Fruit fly (Drosophila melanogaster) whole organism, embryonic: ENCODE measurements around the gene CG8563.

ENCODE experiments used
- Aef1 ChIP-seq: fragments of 200-800 bp; sonication (Bioruptor generic); IDR thresholded peaks from 3 replicates; pipeline ENCODE4 v1.3.6; 2022; ENCODE audit warnings: missing biosample characterization, missing genetic modification characterization
- B-H1 ChIP-seq: fragments of 200-800 bp; sonication (Bioruptor generic); IDR thresholded peaks from 3 replicates; pipeline ENCODE4 v1.3.6; 2022; ENCODE audit warnings: missing biosample characterization, missing genetic modification characterization
- C15 ChIP-seq: fragments of 200-800 bp; sonication (Bioruptor generic); IDR thresholded peaks from 3 replicates; pipeline ENCODE4 v1.3.6; 2022; ENCODE audit warnings: missing biosample characterization, missing genetic modification characterization
- CG11560 ChIP-seq: fragments of 200-800 bp; sonication (Bioruptor generic); IDR thresholded peaks from 3 replicates; pipeline ENCODE4 v1.3.6; 2022; ENCODE audit warnings: missing biosample characterization, missing genetic modification characterization
- CG12659 ChIP-seq: fragments of 200-800 bp; sonication (Bioruptor generic); optimal IDR thresholded peaks from 3 replicates; lab custom pipeline; 2017; ENCODE audit warnings: mild to moderate bottlenecking, missing biosample characterization, missing genetic modification reagents, missing genetic modification characterization
- CG13123 ChIP-seq: fragments of 200-800 bp; sonication (Bioruptor generic); optimal IDR thresholded peaks from 2 replicates; lab custom pipeline; 2016; ENCODE audit warnings: missing biosample characterization, missing genetic modification characterization
- CG1529 ChIP-seq: fragments of 200-800 bp; sonication (Bioruptor generic); optimal IDR thresholded peaks from 3 replicates; lab custom pipeline; 2018; ENCODE audit warnings: missing biosample characterization, missing genetic modification characterization
- CG1647 ChIP-seq: fragments of 200-800 bp; sonication (Bioruptor generic); optimal IDR thresholded peaks from 3 replicates; lab custom pipeline; 2016; ENCODE audit warnings: missing biosample characterization, missing genetic modification characterization
- CG17186 ChIP-seq: fragments of 200-800 bp; sonication (Bioruptor generic); optimal IDR thresholded peaks from 3 replicates; lab custom pipeline; 2017; ENCODE audit warnings: missing biosample characterization, missing genetic modification reagents, missing genetic modification characterization
- CG18619 ChIP-seq: fragments of 200-800 bp; sonication (Bioruptor generic); optimal IDR thresholded peaks from 3 replicates; lab custom pipeline; 2017; ENCODE audit warnings: missing biosample characterization, mild to moderate bottlenecking, missing genetic modification characterization
- CG2116 ChIP-seq: fragments of 200-800 bp; sonication (Bioruptor generic); optimal IDR thresholded peaks from 3 replicates; lab custom pipeline; 2018; ENCODE audit warnings: missing biosample characterization, mild to moderate bottlenecking, missing genetic modification characterization
- CG31224 ChIP-seq: fragments of 200-800 bp; sonication (Bioruptor generic); IDR thresholded peaks from 2 replicates; pipeline ENCODE4 v1.3.6; 2022; ENCODE audit warnings: missing biosample characterization, missing genetic modification characterization
- CG31441 ChIP-seq: fragments of 200-800 bp; sonication (Bioruptor generic); IDR thresholded peaks from 2 replicates; pipeline ENCODE4 v1.3.6; 2022; ENCODE audit warnings: missing biosample characterization, missing genetic modification characterization
- CG33213 ChIP-seq: fragments of 200-800 bp; sonication (Bioruptor generic); optimal IDR thresholded peaks from 3 replicates; lab custom pipeline; 2016; ENCODE audit warnings: missing biosample characterization, missing genetic modification characterization
- CG34224 ChIP-seq: fragments of 200-800 bp; sonication (Bioruptor generic); IDR thresholded peaks from 3 replicates; pipeline ENCODE4 v1.3.6; 2022; ENCODE audit warnings: missing biosample characterization, missing genetic modification characterization; ENCODE audit not compliant: partially characterized antibody
- CG3838 ChIP-seq: fragments of 200-800 bp; sonication (Bioruptor generic); optimal IDR thresholded peaks from 3 replicates; lab custom pipeline; 2016; ENCODE audit warnings: missing biosample characterization, missing genetic modification characterization
- CG3995 ChIP-seq: fragments of 200-800 bp; sonication (Bioruptor generic); optimal IDR thresholded peaks from 3 replicates; lab custom pipeline; 2016; ENCODE audit warnings: missing biosample characterization, missing genetic modification characterization
- CG4707 ChIP-seq: fragments of 200-800 bp; sonication (Bioruptor generic); optimal IDR thresholded peaks from 2 replicates; lab custom pipeline; 2018; ENCODE audit warnings: missing biosample characterization, mild to moderate bottlenecking, missing genetic modification characterization, moderate library complexity
- CG7963 ChIP-seq: fragments of 200-800 bp; sonication (Bioruptor generic); IDR thresholded peaks from 3 replicates; pipeline ENCODE4 v1.3.6; 2022; ENCODE audit warnings: missing biosample characterization, missing genetic modification characterization; ENCODE audit not compliant: partially characterized antibody
- Doc2 ChIP-seq: fragments of 200-800 bp; sonication (Bioruptor generic); IDR thresholded peaks from 2 replicates; pipeline ENCODE4 v1.3.6; 2022; ENCODE audit warnings: missing biosample characterization, missing genetic modification characterization
- Dref ChIP-seq: fragments of 200-800 bp; sonication (Bioruptor generic); IDR thresholded peaks from 2 replicates; pipeline ENCODE4 v1.3.6; 2022; ENCODE audit warnings: missing biosample characterization, missing genetic modification characterization
- Fer2 ChIP-seq: fragments of 200-800 bp; sonication (Bioruptor generic); optimal IDR thresholded peaks from 2 replicates; lab custom pipeline; 2018; ENCODE audit warnings: missing biosample characterization, mild to moderate bottlenecking, missing genetic modification characterization, moderate library complexity
- Hr78 ChIP-seq, 2 experiments: fragments of 200-800 bp in 1 of 2; fragments of >200 bp in 1 of 2; sonication (Bioruptor generic) in 1 of 2; optimal IDR thresholded peaks; 2 replicates each; lab custom pipeline; 2017 to 2019; ENCODE audit warnings: missing biosample characterization in 2 of 2, missing genetic modification characterization in 2 of 2, mild to moderate bottlenecking in 1 of 2, moderate library complexity in 1 of 2
- Hsf ChIP-seq: fragments of 200-800 bp; sonication (Bioruptor generic); optimal IDR thresholded peaks from 3 replicates; lab custom pipeline; 2016; ENCODE audit warnings: missing biosample characterization, missing genetic modification characterization
- PHDP ChIP-seq: fragments of 200-800 bp; sonication (Bioruptor generic); optimal IDR thresholded peaks from 3 replicates; lab custom pipeline; 2018; ENCODE audit warnings: missing biosample characterization, mild to moderate bottlenecking, missing genetic modification characterization, moderate library complexity
- Pdp1 ChIP-seq, 2 experiments: fragments of 200-800 bp; sonication (Bioruptor generic); optimal IDR thresholded peaks; 3 replicates each; lab custom pipeline; 2016; ENCODE audit warnings: missing biosample characterization in 2 of 2, missing genetic modification characterization in 2 of 2, mild to moderate bottlenecking in 1 of 2, moderate library complexity in 1 of 2
- Ptx1 ChIP-seq: fragments of 200-800 bp; sonication (Bioruptor generic); IDR thresholded peaks from 2 replicates; pipeline ENCODE4 v1.3.6; 2022; ENCODE audit warnings: missing biosample characterization, missing genetic modification characterization
- Sin3A ChIP-seq: fragments of >200 bp; optimal IDR thresholded peaks from 2 replicates; lab custom pipeline; 2018
- Six4 ChIP-seq: fragments of 200-800 bp; sonication (Bioruptor generic); optimal IDR thresholded peaks from 2 replicates; lab custom pipeline; 2016; ENCODE audit warnings: missing biosample characterization, missing genetic modification characterization
- bowl ChIP-seq: fragments of 200-800 bp; sonication (Bioruptor generic); IDR thresholded peaks from 2 replicates; pipeline ENCODE4 v1.3.6; 2022; ENCODE audit warnings: missing biosample characterization, missing genetic modification characterization
- chinmo ChIP-seq: fragments of 200-800 bp; sonication (Bioruptor generic); IDR thresholded peaks from 4 replicates; pipeline ENCODE4 v1.3.6; 2022; ENCODE audit warnings: missing biosample characterization, missing genetic modification characterization; ENCODE audit not compliant: partially characterized antibody
- chn ChIP-seq: fragments of 200-800 bp; sonication (Bioruptor generic); optimal IDR thresholded peaks from 2 replicates; lab custom pipeline; 2016; ENCODE audit warnings: missing biosample characterization, missing genetic modification characterization
- crc ChIP-seq: fragments of 200-800 bp; sonication (Bioruptor generic); optimal IDR thresholded peaks from 2 replicates; lab custom pipeline; 2016; ENCODE audit warnings: missing biosample characterization, missing genetic modification characterization
- danr ChIP-seq: fragments of 200-800 bp; sonication (Bioruptor generic); IDR thresholded peaks from 2 replicates; pipeline ENCODE4 v1.3.6; 2022; ENCODE audit warnings: missing biosample characterization, missing genetic modification characterization
- en ChIP-seq: fragments of 200-800 bp; sonication (Bioruptor generic); optimal IDR thresholded peaks from 2 replicates; lab custom pipeline; 2016; ENCODE audit warnings: missing biosample characterization, missing genetic modification characterization
- grn ChIP-seq: fragments of 200-800 bp; sonication (Bioruptor generic); optimal IDR thresholded peaks from 3 replicates; lab custom pipeline; 2017; ENCODE audit warnings: missing biosample characterization, missing genetic modification characterization
- gt ChIP-seq: fragments of 200-800 bp; sonication (Bioruptor generic); IDR thresholded peaks from 2 replicates; pipeline ENCODE4 v1.3.6; 2022; ENCODE audit warnings: missing biosample characterization, missing genetic modification characterization
- ind ChIP-seq: fragments of 200-800 bp; sonication (Bioruptor generic); optimal IDR thresholded peaks from 3 replicates; lab custom pipeline; 2016; ENCODE audit warnings: missing biosample characterization, missing genetic modification characterization
- inv ChIP-seq: fragments of 200-800 bp; sonication (Bioruptor generic); IDR thresholded peaks from 2 replicates; pipeline ENCODE4 v1.3.6; 2022; ENCODE audit warnings: missing biosample characterization, missing genetic modification characterization; ENCODE audit not compliant: partially characterized antibody
- jumu ChIP-seq: fragments of 200-800 bp; sonication (Bioruptor generic); optimal IDR thresholded peaks from 3 replicates; lab custom pipeline; 2016; ENCODE audit warnings: missing biosample characterization, missing genetic modification characterization
- luna ChIP-seq: fragments of 200-800 bp; sonication (Bioruptor generic); optimal IDR thresholded peaks from 2 replicates; lab custom pipeline; 2016; ENCODE audit warnings: missing biosample characterization, missing genetic modification characterization
- nerfin-1 ChIP-seq: fragments of 200-800 bp; sonication (Bioruptor generic); optimal IDR thresholded peaks from 3 replicates; lab custom pipeline; 2019; ENCODE audit warnings: missing biosample characterization, mild to moderate bottlenecking, missing genetic modification characterization, moderate library complexity
- phol ChIP-seq: fragments of 200-800 bp; sonication (Bioruptor generic); optimal IDR thresholded peaks from 3 replicates; lab custom pipeline; 2018; ENCODE audit warnings: missing biosample characterization, mild to moderate bottlenecking, missing genetic modification characterization, moderate library complexity
- pum ChIP-seq: fragments of 200-800 bp; sonication (Bioruptor generic); optimal IDR thresholded peaks from 2 replicates; lab custom pipeline; 2016; ENCODE audit warnings: missing biosample characterization, missing genetic modification characterization
- rib ChIP-seq: fragments of 200-800 bp; sonication (Bioruptor generic); IDR thresholded peaks from 2 replicates; pipeline ENCODE4 v1.3.6; 2022; ENCODE audit warnings: missing biosample characterization, missing genetic modification characterization
- toy ChIP-seq: fragments of 200-800 bp; sonication (Bioruptor generic); IDR thresholded peaks from 2 replicates; pipeline ENCODE4 v1.3.6; 2022; ENCODE audit warnings: missing biosample characterization, missing genetic modification characterization
- trem ChIP-seq: fragments of 200-800 bp; optimal IDR thresholded peaks from 3 replicates; lab custom pipeline; 2019; ENCODE audit warnings: missing biosample characterization, mild to moderate bottlenecking, missing genetic modification characterization, moderate library complexity
- unc-4 ChIP-seq: fragments of 200-800 bp; sonication (Bioruptor generic); IDR thresholded peaks from 2 replicates; pipeline ENCODE4 v1.3.6; 2022; ENCODE audit warnings: missing biosample characterization, missing genetic modification characterization; ENCODE audit not compliant: partially characterized antibody
- vvl ChIP-seq: fragments of 200-800 bp; sonication (Bioruptor generic); IDR thresholded peaks from 2 replicates; pipeline ENCODE4 v1.3.6; 2022; ENCODE audit warnings: missing biosample characterization, missing genetic modification characterization
- yki ChIP-seq: fragments of >200 bp; optimal IDR thresholded peaks from 3 replicates; lab custom pipeline; 2018
- zen2 ChIP-seq: fragments of 200-800 bp; sonication (Bioruptor generic); IDR thresholded peaks from 3 replicates; pipeline ENCODE4 v1.3.6; 2022; ENCODE audit warnings: missing biosample characterization, missing genetic modification characterization; ENCODE audit not compliant: partially characterized antibody
- zfh2 ChIP-seq: fragments of 200-800 bp; sonication (Bioruptor generic); optimal IDR thresholded peaks from 2 replicates; lab custom pipeline; 2016; ENCODE audit warnings: missing biosample characterization, missing genetic modification characterization

The CG8563 gene

dm6 chr3L:7361095-7361522, 29.4 kb upstream of the CG8563 start (continued):
- TF ChIP-seq CG11560 (tag; lab: Robert Waterston, UW): no peak
- TF ChIP-seq CG34224: no peak
- TF ChIP-seq B-H1 (GFP tag; lab: Robert Waterston, UW): no peak
- TF ChIP-seq vvl (GFP tag; lab: Robert Waterston, UW): peak; percentile 64; the same call in 1 of the 2 replicates
- no peak for TF ChIP-seq jumu (GFP tag; lab: Kevin White, UChicago)
- TF ChIP-seq CG7963 (GFP tag; lab: Robert Waterston, UW): no peak
- TF ChIP-seq CG17186 (GFP tag; lab: Kevin White, UChicago): no peak
- TF ChIP-seq trem (tag; lab: Kevin White, UChicago): peak; percentile 33
- TF ChIP-seq Fer2 (tag; lab: Kevin White, UChicago): no peak
- no peak for TF ChIP-seq ind
- TF ChIP-seq luna (GFP tag; lab: Kevin White, UChicago): no peak
- TF ChIP-seq phol (tag; lab: Kevin White, UChicago): peak; percentile 41
- no peak for TF ChIP-seq C15
- TF ChIP-seq Six4 (GFP tag; lab: Kevin White, UChicago): no peak
- no peak for TF ChIP-seq CG33213 (GFP tag; lab: Kevin White, UChicago)
- no peak for TF ChIP-seq en
- TF ChIP-seq CG31224 (GFP tag; lab: Robert Waterston, UW): no peak
- TF ChIP-seq zen2 (GFP tag; lab: Robert Waterston, UW): no peak
- no peak for TF ChIP-seq danr (GFP tag; lab: Robert Waterston, UW)
- TF ChIP-seq Aef1 (GFP tag; lab: Robert Waterston, UW): no peak
- TF ChIP-seq yki (lab: Kevin White, UChicago): no peak
- peak; percentile 75 for TF ChIP-seq CG3995 (GFP tag; lab: Kevin White, UChicago)
- no peak for TF ChIP-seq inv (GFP tag; lab: Robert Waterston, UW)
- no peak for TF ChIP-seq CG18619 (GFP tag; lab: Kevin White, UChicago)
- TF ChIP-seq chn (GFP tag; lab: Kevin White, UChicago): no peak
- no peak for TF ChIP-seq pum
- no peak for TF ChIP-seq CG3838 (GFP tag; lab: Kevin White, UChicago)
- TF ChIP-seq zfh2 (GFP tag; lab: Kevin White, UChicago): no peak
- 0 out of 2 replicates have a peak, but pooled peaks have one; percentile 16 for TF ChIP-seq rib (GFP tag; lab: Robert Waterston, UW)
- TF ChIP-seq Dref (GFP tag; lab: Robert Waterston, UW): no peak
- no peak for TF ChIP-seq CG1529 (GFP tag; lab: Kevin White, UChicago)
- no peak for TF ChIP-seq CG12659
- no peak for TF ChIP-seq Hsf (GFP tag; lab: Kevin White, UChicago)
- TF ChIP-seq CG2116 (GFP tag; lab: Kevin White, UChicago): no peak
- TF ChIP-seq Doc2 (GFP tag; lab: Robert Waterston, UW): no peak
- TF ChIP-seq CG31441 (GFP tag; lab: Robert Waterston, UW): peak; percentile 39; the same call in 1 of the 2 replicates
- TF ChIP-seq CG4707: no peak
- TF ChIP-seq Ptx1: 0 out of 2 replicates have a peak, but pooled peaks have one; percentile 20
- TF ChIP-seq nerfin-1: peak; percentile 53
- TF ChIP-seq bowl (GFP tag; lab: Robert Waterston, UW): no peak
- TF ChIP-seq CG13123 (GFP tag; lab: Kevin White, UChicago): no peak
- TF ChIP-seq chinmo (GFP tag; lab: Robert Waterston, UW): 0 out of 4 replicates have a peak, but pooled peaks have one; percentile 8
- no peak for TF ChIP-seq crc (GFP tag; lab: Kevin White, UChicago)
- no peak for TF ChIP-seq toy
- TF ChIP-seq gt (GFP tag; lab: Robert Waterston, UW): no peak
- no peak; the same call in 1 of the 2 replicates for TF ChIP-seq unc-4
- no peak for TF ChIP-seq CG1647
- no peak for TF ChIP-seq Sin3A (lab: Kevin White, UChicago)
- TF ChIP-seq grn (GFP tag; lab: Kevin White, UChicago): peak; percentile 94
- peak; percentile 17 for TF ChIP-seq PHDP (tag; lab: Kevin White, UChicago)
- peak in 1 of 2 experiments; percentile 51 for TF ChIP-seq Pdp1 (GFP tag; optimal IDR thresholded peaks at IDR 0.05; lab: Kevin White, UChicago)
- TF ChIP-seq Hr78 (GFP tag; optimal IDR thresholded peaks at IDR 0.05; lab: Kevin White, UChicago): peak in 1 of 2 experiments; percentile 95
